Fruit fly (Drosophila melanogaster) whole organism, embryonic: Measurements from ENCODE around the gene CalpB.

Source experiments
- Abd-B ChIP-seq: fragments of 200-800 bp; sonication (Bioruptor generic); optimal IDR thresholded peaks from 2 replicates; lab custom pipeline; 2018; ENCODE audit warnings: missing biosample characterization, mild to moderate bottlenecking, missing genetic modification characterization, moderate library complexity
- CG10366 ChIP-seq: fragments of 200-800 bp; sonication (Bioruptor generic); IDR thresholded peaks from 2 replicates; pipeline ENCODE4 v1.3.6; 2022; ENCODE audit warnings: missing biosample characterization, missing genetic modification characterization
- CG12769 ChIP-seq: fragments of 200-800 bp; sonication (Bioruptor generic); optimal IDR thresholded peaks from 2 replicates; lab custom pipeline; 2019; ENCODE audit warnings: missing biosample characterization, mild to moderate bottlenecking, missing genetic modification characterization, moderate library complexity
- CG14710 ChIP-seq: fragments of 200-800 bp; sonication (Bioruptor generic); optimal IDR thresholded peaks from 3 replicates; lab custom pipeline; 2019; ENCODE audit warnings: missing biosample characterization, mild to moderate bottlenecking, missing genetic modification characterization, moderate library complexity
- CG14965 ChIP-seq: fragments of 200-800 bp; sonication (Bioruptor generic); optimal IDR thresholded peaks from 2 replicates; lab custom pipeline; 2016; ENCODE audit warnings: missing biosample characterization, missing genetic modification characterization, borderline replicate concordance
- CG15073 ChIP-seq: fragments of 200-800 bp; sonication (Bioruptor generic); optimal IDR thresholded peaks from 2 replicates; lab custom pipeline; 2016; ENCODE audit warnings: missing biosample characterization, missing genetic modification characterization
- CG15601 ChIP-seq: fragments of 200-800 bp; sonication (Bioruptor generic); optimal IDR thresholded peaks from 3 replicates; lab custom pipeline; 2019; ENCODE audit warnings: missing biosample characterization, mild to moderate bottlenecking, missing genetic modification characterization, moderate library complexity
- CG17829 ChIP-seq: fragments of 200-800 bp; optimal IDR thresholded peaks from 2 replicates; lab custom pipeline; 2019; ENCODE audit warnings: missing biosample characterization, mild to moderate bottlenecking, missing genetic modification characterization, moderate library complexity
- CG2199 ChIP-seq: fragments of 200-800 bp; sonication (Bioruptor generic); IDR thresholded peaks from 3 replicates; pipeline ENCODE4 v1.3.6; 2022; ENCODE audit warnings: missing biosample characterization, missing genetic modification characterization
- CG2678 ChIP-seq: fragments of 200-800 bp; sonication (Bioruptor generic); optimal IDR thresholded peaks from 3 replicates; lab custom pipeline; 2019; ENCODE audit warnings: missing biosample characterization, mild to moderate bottlenecking, missing genetic modification characterization, moderate library complexity
- CG3847 ChIP-seq: fragments of 200-800 bp; sonication (Bioruptor generic); IDR thresholded peaks from 2 replicates; pipeline ENCODE4 v1.3.6; 2022; ENCODE audit warnings: missing biosample characterization, missing genetic modification characterization
- CG4282 ChIP-seq: fragments of 200-800 bp; sonication (Bioruptor generic); optimal IDR thresholded peaks from 2 replicates; lab custom pipeline; 2016; ENCODE audit warnings: missing biosample characterization, missing genetic modification characterization
- CG43689 ChIP-seq: fragments of 200-800 bp; sonication (Bioruptor generic); IDR thresholded peaks from 2 replicates; pipeline ENCODE4 v1.3.6; 2022; ENCODE audit warnings: missing biosample characterization, missing genetic modification characterization
- CG4730 ChIP-seq: fragments of 200-800 bp; sonication (Bioruptor generic); IDR thresholded peaks from 2 replicates; pipeline ENCODE4 v1.3.6; 2022; ENCODE audit warnings: missing biosample characterization, missing genetic modification characterization
- CG7928 ChIP-seq: fragments of 200-800 bp; sonication (Bioruptor generic); optimal IDR thresholded peaks from 2 replicates; lab custom pipeline; 2017; ENCODE audit warnings: missing biosample characterization, mild to moderate bottlenecking, missing genetic modification characterization
- CG7987 ChIP-seq: fragments of 200-800 bp; sonication (Bioruptor generic); optimal IDR thresholded peaks from 2 replicates; lab custom pipeline; 2018; ENCODE audit warnings: missing biosample characterization, mild to moderate bottlenecking, missing genetic modification characterization, moderate library complexity
- CG8924 ChIP-seq: fragments of 200-800 bp; optimal IDR thresholded peaks from 3 replicates; lab custom pipeline; 2019; ENCODE audit warnings: missing biosample characterization, mild to moderate bottlenecking, missing genetic modification characterization, moderate library complexity
- CG9215 ChIP-seq: fragments of 200-800 bp; sonication (Bioruptor generic); IDR thresholded peaks from 2 replicates; pipeline ENCODE4 v1.3.6; 2022; ENCODE audit warnings: missing biosample characterization, missing genetic modification characterization
- CrebB ChIP-seq: fragments of 200-800 bp; sonication (Bioruptor generic); optimal IDR thresholded peaks from 3 replicates; lab custom pipeline; 2018; ENCODE audit warnings: missing biosample characterization, mild to moderate bottlenecking, missing genetic modification characterization
- E2f1 ChIP-seq: fragments of 200-800 bp; sonication (Bioruptor generic); IDR thresholded peaks from 2 replicates; pipeline ENCODE4 v1.3.6; 2022; ENCODE audit warnings: missing biosample characterization, missing genetic modification characterization
- Gug ChIP-seq: fragments of 200-800 bp; sonication (Bioruptor generic); IDR thresholded peaks from 4 replicates; pipeline ENCODE4 v1.3.6; 2022; ENCODE audit warnings: missing biosample characterization, missing genetic modification characterization
- Hey ChIP-seq: fragments of 200-800 bp; sonication (Bioruptor generic); optimal IDR thresholded peaks from 3 replicates; lab custom pipeline; 2018; ENCODE audit warnings: missing biosample characterization, mild to moderate bottlenecking, missing genetic modification characterization
- MTF-1 ChIP-seq: fragments of 200-800 bp; sonication (Bioruptor generic); optimal IDR thresholded peaks from 2 replicates; lab custom pipeline; 2018; ENCODE audit warnings: missing biosample characterization, mild to moderate bottlenecking, missing genetic modification characterization, borderline replicate concordance
- Myb ChIP-seq: fragments of 200-800 bp; sonication (Bioruptor generic); optimal IDR thresholded peaks from 2 replicates; lab custom pipeline; 2016; ENCODE audit warnings: missing biosample characterization, missing genetic modification characterization
- Nf-YA ChIP-seq: fragments of 200-800 bp; sonication (Bioruptor generic); IDR thresholded peaks from 2 replicates; pipeline ENCODE4 v1.3.6; 2022; ENCODE audit warnings: missing biosample characterization, missing genetic modification characterization
- NfI ChIP-seq: fragments of 200-800 bp; sonication (Bioruptor generic); optimal IDR thresholded peaks from 3 replicates; lab custom pipeline; 2018; ENCODE audit warnings: missing biosample characterization, mild to moderate bottlenecking, missing genetic modification characterization, moderate library complexity
- Ptx1 ChIP-seq: fragments of 200-800 bp; sonication (Bioruptor generic); IDR thresholded peaks from 2 replicates; pipeline ENCODE4 v1.3.6; 2022; ENCODE audit warnings: missing biosample characterization, missing genetic modification characterization
- Rfx ChIP-seq: fragments of 200-800 bp; sonication (Bioruptor generic); IDR thresholded peaks from 2 replicates; pipeline ENCODE4 v1.3.6; 2022; ENCODE audit warnings: missing biosample characterization, missing genetic modification characterization
- Six4 ChIP-seq: fragments of 200-800 bp; sonication (Bioruptor generic); optimal IDR thresholded peaks from 2 replicates; lab custom pipeline; 2016; ENCODE audit warnings: missing biosample characterization, missing genetic modification characterization
- Sox100B ChIP-seq: fragments of 200-800 bp; sonication (Bioruptor generic); optimal IDR thresholded peaks from 3 replicates; lab custom pipeline; 2018; ENCODE audit warnings: missing biosample characterization, mild to moderate bottlenecking, missing genetic modification characterization
- Stat92E ChIP-seq, 3 experiments: fragments of >200 bp in 2 of 3; fragments of 200-800 bp in 1 of 3; sonication (Bioruptor generic) in 1 of 3; optimal IDR thresholded peaks; 2 replicates each; lab custom pipeline; 2017 to 2019; ENCODE audit warnings: missing biosample characterization in 3 of 3, missing genetic modification characterization in 3 of 3, mild to moderate bottlenecking in 1 of 3, moderate library complexity in 1 of 3
- ac ChIP-seq: fragments of 200-800 bp; sonication (Bioruptor generic); optimal IDR thresholded peaks from 3 replicates; lab custom pipeline; 2017; ENCODE audit warnings: missing biosample characterization, mild to moderate bottlenecking, missing genetic modification characterization
- ara ChIP-seq: fragments of 200-800 bp; sonication (Bioruptor generic); IDR thresholded peaks from 2 replicates; pipeline ENCODE4 v1.3.6; 2022; ENCODE audit warnings: missing biosample characterization, missing genetic modification characterization
- ato ChIP-seq: fragments of 200-800 bp; sonication (Bioruptor generic); IDR thresholded peaks from 2 replicates; pipeline ENCODE4 v1.3.6; 2022; ENCODE audit warnings: missing biosample characterization, missing genetic modification characterization; ENCODE audit not compliant: partially characterized antibody
- bbx ChIP-seq: fragments of 200-800 bp; sonication (Bioruptor generic); IDR thresholded peaks from 2 replicates; pipeline ENCODE4 v1.3.6; 2022; ENCODE audit warnings: missing biosample characterization, missing genetic modification characterization; ENCODE audit not compliant: partially characterized antibody
- chinmo ChIP-seq: fragments of 200-800 bp; sonication (Bioruptor generic); IDR thresholded peaks from 4 replicates; pipeline ENCODE4 v1.3.6; 2022; ENCODE audit warnings: missing biosample characterization, missing genetic modification characterization; ENCODE audit not compliant: partially characterized antibody
- dm ChIP-seq: fragments of 200-800 bp; sonication (Bioruptor generic); optimal IDR thresholded peaks from 3 replicates; lab custom pipeline; 2016; ENCODE audit warnings: missing biosample characterization, missing genetic modification characterization
- dpn ChIP-seq, 2 experiments: fragments of 200-800 bp; sonication (Bioruptor generic); optimal IDR thresholded peaks; 3 replicates each; lab custom pipeline; 2016; ENCODE audit warnings: missing biosample characterization in 2 of 2, missing genetic modification characterization in 2 of 2
- emc ChIP-seq: fragments of 200-800 bp; sonication (Bioruptor generic); optimal IDR thresholded peaks from 2 replicates; lab custom pipeline; 2016; ENCODE audit warnings: missing biosample characterization, missing genetic modification characterization
- ewg ChIP-seq: fragments of 200-800 bp; sonication (Bioruptor generic); optimal IDR thresholded peaks from 3 replicates; lab custom pipeline; 2017; ENCODE audit warnings: mild to moderate bottlenecking, missing biosample characterization, missing genetic modification reagents, missing genetic modification characterization
- fru ChIP-seq: fragments of >200 bp; optimal IDR thresholded peaks from 2 replicates; lab custom pipeline; 2017
- nerfin-1 ChIP-seq: fragments of 200-800 bp; sonication (Bioruptor generic); optimal IDR thresholded peaks from 3 replicates; lab custom pipeline; 2019; ENCODE audit warnings: missing biosample characterization, mild to moderate bottlenecking, missing genetic modification characterization, moderate library complexity
- phol ChIP-seq: fragments of 200-800 bp; sonication (Bioruptor generic); optimal IDR thresholded peaks from 3 replicates; lab custom pipeline; 2018; ENCODE audit warnings: missing biosample characterization, mild to moderate bottlenecking, missing genetic modification characterization, moderate library complexity
- ranshi ChIP-seq: fragments of 200-800 bp; sonication (Bioruptor generic); IDR thresholded peaks from 2 replicates; pipeline ENCODE4 v1.3.6; 2022; ENCODE audit warnings: missing biosample characterization, missing genetic modification characterization
- row ChIP-seq: fragments of 200-800 bp; sonication (Bioruptor generic); IDR thresholded peaks from 3 replicates; pipeline ENCODE4 v1.3.6; 2022; ENCODE audit warnings: missing biosample characterization, missing genetic modification characterization
- shn ChIP-seq: fragments of 200-800 bp; sonication (Bioruptor generic); optimal IDR thresholded peaks from 3 replicates; lab custom pipeline; 2016; ENCODE audit warnings: missing biosample characterization, missing genetic modification characterization
- sug ChIP-seq: fragments of 200-800 bp; optimal IDR thresholded peaks from 2 replicates; lab custom pipeline; 2019; ENCODE audit warnings: missing biosample characterization, mild to moderate bottlenecking, missing genetic modification characterization, moderate library complexity
- unc-4 ChIP-seq: fragments of 200-800 bp; sonication (Bioruptor generic); IDR thresholded peaks from 2 replicates; pipeline ENCODE4 v1.3.6; 2022; ENCODE audit warnings: missing biosample characterization, missing genetic modification characterization; ENCODE audit not compliant: partially characterized antibody
- zen ChIP-seq: fragments of 200-800 bp; sonication (Bioruptor generic); optimal IDR thresholded peaks from 3 replicates; lab custom pipeline; 2018; ENCODE audit warnings: missing biosample characterization, mild to moderate bottlenecking, missing genetic modification characterization, moderate library complexity
- zfh2 ChIP-seq: fragments of 200-800 bp; sonication (Bioruptor generic); optimal IDR thresholded peaks from 2 replicates; lab custom pipeline; 2016; ENCODE audit warnings: missing biosample characterization, missing genetic modification characterization

Gene CalpB

dm6 chr3L:9898355-9898754 lies 9.8 kb downstream of the CalpB start, which contains the start of the genes CG6707 and CG46387 (continued):
- TF ChIP-seq ewg (GFP tag; lab: Kevin White, UChicago) (peak; percentile 70), zfh2 (GFP tag; lab: Kevin White, UChicago) (peak; percentile 11), ranshi (0 out of 2 replicates have a peak, but pooled peaks have one; percentile 32), Stat92E (GFP tag; optimal IDR thresholded peaks at IDR 0.05; lab: Kevin White, UChicago) (no peak), sug (tag; lab: Kevin White, UChicago) (peak; percentile 28), Abd-B (GFP tag; lab: Kevin White, UChicago) (no peak), NfI (peak; percentile 50), CG2678 (tag; lab: Kevin White, UChicago) (no peak), CG4282 (GFP tag; lab: Kevin White, UChicago) (no peak), zen (tag; lab: Kevin White, UChicago) (peak; percentile 36), CG17829 (tag; lab: Kevin White, UChicago) (peak; percentile 56), unc-4 (GFP tag; lab: Robert Waterston, UW) (0 out of 2 replicates have a peak, but pooled peaks have one; percentile 12), CG14965 (GFP tag; lab: Kevin White, UChicago) (no peak), ac (GFP tag; lab: Kevin White, UChicago) (no peak), dm (peak; percentile 53), bbx (peak; percentile 18; the same call in 1 of the 2 replicates), CG15073 (GFP tag; lab: Kevin White, UChicago) (no peak), CG14710 (peak; percentile 35), E2f1 (0 out of 2 replicates have a peak, but pooled peaks have one; percentile 12), ato (GFP tag; lab: Robert Waterston, UW) (no peak), Ptx1 (GFP tag; lab: Robert Waterston, UW) (peak; percentile 35; the same call in 1 of the 2 replicates), CG10366 (GFP tag; lab: Robert Waterston, UW) (no peak), Six4 (GFP tag; lab: Kevin White, UChicago) (no peak), phol (tag; lab: Kevin White, UChicago) (peak; percentile 47), CG7928 (GFP tag; lab: Kevin White, UChicago) (peak; percentile 86), CG4730 (no peak), Nf-YA (GFP tag; lab: Robert Waterston, UW) (no peak), ara (GFP tag; lab: Robert Waterston, UW) (0 out of 2 replicates have a peak, but pooled peaks have one; percentile 25), Hey (tag; lab: Kevin White, UChicago) (no peak), CG3847 (GFP tag; lab: Robert Waterston, UW) (peak; percentile 85), MTF-1 (GFP tag; lab: Kevin White, UChicago) (no peak), CG7987 (peak; percentile 6), dpn (GFP tag; optimal IDR thresholded peaks at IDR 0.05; lab: Kevin White, UChicago) (peak in 1 of 2 experiments; percentile 46), nerfin-1 (tag; lab: Kevin White, UChicago) (no peak), CG12769 (tag; lab: Kevin White, UChicago) (peak; percentile 34), Sox100B (GFP tag; lab: Kevin White, UChicago) (no peak), fru (lab: Kevin White, UChicago) (no peak), chinmo (GFP tag; lab: Robert Waterston, UW) (0 out of 4 replicates have a peak, but pooled peaks have one; percentile 74), CG2199 (GFP tag; lab: Robert Waterston, UW) (0 out of 3 replicates have a peak, but pooled peaks have one; percentile 35), shn (GFP tag; lab: Kevin White, UChicago) (peak; percentile 43), CrebB (tag; lab: Kevin White, UChicago) (no peak), Myb (peak; percentile 34), CG43689 (GFP tag; lab: Robert Waterston, UW) (no peak), Gug (GFP tag; lab: Robert Waterston, UW) (peak; percentile 25; the same call in 1 of the 4 replicates), CG8924 (tag; lab: Kevin White, UChicago) (peak; percentile 74), emc (GFP tag; lab: Kevin White, UChicago) (no peak), row (GFP tag; lab: Robert Waterston, UW) (peak; percentile 71), CG9215 (GFP tag; lab: Robert Waterston, UW) (no peak), CG15601 (peak; percentile 79), Rfx (GFP tag; lab: Robert Waterston, UW) (peak; percentile 44)
